Worm (Caenorhabditis elegans) whole organism, young adult: ENCODE measurements around the gene F25E5.1.

ENCODE experiments used
- C17E4.6 ChIP-seq: fragments of 200-800 bp; sonication (Bioruptor generic); IDR thresholded peaks from 2 replicates; pipeline ENCODE4 v1.3.6; 2022; ENCODE audit warnings: missing genetic modification reagents, missing genetic modification characterization, missing compliant biosample characterization
- ama-1 ChIP-seq, 3 experiments: fragments of 150-350 bp in 1 of 3; sonication (generic microtip) in 2 of 3; optimal IDR thresholded peaks; 2 replicates each; lab custom pipeline; 2014 to 2018; ENCODE audit warnings: missing biosample characterization in 2 of 3, missing genetic modification characterization in 2 of 3, missing genetic modification reagents in 2 of 3
- dox-1 ChIP-seq: fragments of 200-800 bp; sonication (Bioruptor generic); IDR thresholded peaks from 2 replicates; pipeline ENCODE4 v1.3.6; 2022; ENCODE audit warnings: missing genetic modification reagents, missing genetic modification characterization, missing compliant biosample characterization
- dpl-1 ChIP-seq: fragments of 150-350 bp; optimal IDR thresholded peaks from 2 replicates; lab custom pipeline; 2014; ENCODE audit warnings: missing biosample characterization, missing genetic modification reagents, missing genetic modification characterization
- hmg-1.2 ChIP-seq: fragments of 200-800 bp; sonication (Bioruptor generic); IDR thresholded peaks from 2 replicates; pipeline ENCODE4 v1.3.6; 2022; ENCODE audit warnings: missing genetic modification reagents, missing genetic modification characterization, missing compliant biosample characterization
- hrde-1 ChIP-seq: sonication (generic microtip); optimal IDR thresholded peaks from 2 replicates; lab custom pipeline; 2016; ENCODE audit warnings: missing genetic modification characterization, mild to moderate bottlenecking, missing compliant biosample characterization, moderate library complexity, missing genotype, missing genetic modification reagents, borderline replicate concordance
- lin-35 ChIP-seq, 3 experiments: fragments of 150-350 bp in 2 of 3; sonication (generic microtip) in 1 of 3; optimal IDR thresholded peaks; 2 replicates each; lab custom pipeline; 2014 to 2018; ENCODE audit warnings: missing biosample characterization in 3 of 3, missing genetic modification characterization in 3 of 3, missing genetic modification reagents in 3 of 3
- rcor-1 ChIP-seq: fragments of 200-800 bp; sonication (Bioruptor generic); IDR thresholded peaks from 2 replicates; pipeline ENCODE4 v1.3.6; 2022; ENCODE audit warnings: missing genetic modification reagents, missing genetic modification characterization, missing compliant biosample characterization
- snpc-4 ChIP-seq, 5 experiments: fragments of 150-350 bp in 1 of 5; sonication (generic microtip) in 4 of 5; optimal IDR thresholded peaks; 2 replicates each; lab custom pipeline; 2014 to 2018; ENCODE audit warnings: missing genetic modification characterization in 5 of 5, missing biosample characterization in 3 of 5, antibody characterized with exemption in 2 of 5, mild to moderate bottlenecking in 2 of 5, missing compliant biosample characterization in 2 of 5, missing genotype in 2 of 5, moderate library complexity in 2 of 5, missing genetic modification reagents in 1 of 5
- unc-62 ChIP-seq: fragments of 150-350 bp; optimal IDR thresholded peaks from 2 replicates; lab custom pipeline; 2014; ENCODE audit warnings: missing biosample characterization, missing genetic modification reagents, missing genetic modification characterization
- zfh-2 ChIP-seq: fragments of 200-800 bp; sonication (Bioruptor generic); conservative IDR thresholded peaks from 2 replicates; pipeline ENCODE4 v1.3.6; 2022; ENCODE audit warnings: missing genetic modification reagents, missing genetic modification characterization, missing compliant biosample characterization
- ztf-3 ChIP-seq: fragments of 200-800 bp; sonication (Bioruptor generic); optimal IDR thresholded peaks from 2 replicates; lab custom pipeline; 2018; ENCODE audit warnings: mild to moderate bottlenecking, missing genetic modification characterization, missing compliant biosample characterization

ce11 chrV:7501194-7501593, 35.5 kb downstream of the F25E5.1 start:
- TF ChIP-seq dpl-1 (no peak), hrde-1 (tag; lab: Kevin White, UChicago) (no peak), ztf-3 (GFP tag; lab: Kevin White, UChicago) (no peak), ama-1 (optimal IDR thresholded peaks at IDR 0.05; lab: Kevin White, UChicago) (no peak), ama-1 (GFP tag; optimal IDR thresholded peaks at IDR 0.05; lab: Kevin White, UChicago) (no peak), C17E4.6 (GFP tag; lab: Robert Waterston, UW) (no peak), hmg-1.2 (GFP tag; lab: Robert Waterston, UW) (no peak), rcor-1 (GFP tag; lab: Robert Waterston, UW) (no peak), unc-62 (GFP tag; lab: Kevin White, UChicago) (no peak), zfh-2 (GFP tag; lab: Robert Waterston, UW) (no peak), snpc-4 (GFP tag; optimal IDR thresholded peaks at IDR 0.05; lab: Kevin White, UChicago) (no peak), snpc-4 (tag; optimal IDR thresholded peaks at IDR 0.05; lab: Kevin White, UChicago) (no peak), dox-1 (no peak), lin-35 (GFP tag; optimal IDR thresholded peaks at IDR 0.05; lab: Kevin White, UChicago) (no peak)
